Worm (Caenorhabditis elegans) whole organism, midembryonic: Measurements from ENCODE around the gene spp-9.

Experiments used
- T22C8.4 ChIP-seq: fragments of 200-800 bp; sonication (Bioruptor generic); IDR thresholded peaks from 2 replicates; pipeline ENCODE4 v1.3.6; 2022; ENCODE audit warnings: missing genetic modification characterization, missing compliant biosample characterization
- cog-1 ChIP-seq: sonication (generic microtip); optimal IDR thresholded peaks from 2 replicates; lab custom pipeline; 2016; ENCODE audit warnings: missing genetic modification characterization, missing compliant biosample characterization
- flt-1 ChIP-seq: fragments of 200-800 bp; sonication (Bioruptor generic); IDR thresholded peaks from 2 replicates; pipeline ENCODE4 v1.3.6; 2022; ENCODE audit warnings: missing genetic modification characterization, missing compliant biosample characterization
- klf-2 ChIP-seq: fragments of 200-800 bp; sonication (Bioruptor generic); conservative IDR thresholded peaks from 2 replicates; pipeline ENCODE4 v1.3.6; 2022; ENCODE audit warnings: missing genetic modification reagents, missing genetic modification characterization, missing compliant biosample characterization
- med-1 ChIP-seq: sonication (generic microtip); optimal IDR thresholded peaks from 2 replicates; lab custom pipeline; 2017; ENCODE audit warnings: missing genetic modification characterization, mild to moderate bottlenecking, missing compliant biosample characterization, antibody characterized with exemption, missing genetic modification reagents; ENCODE audit not compliant: insufficient read depth
- ref-1 ChIP-seq: fragments of 200-800 bp; sonication (Bioruptor generic); conservative IDR thresholded peaks from 2 replicates; pipeline ENCODE4 v1.3.6; 2022; ENCODE audit warnings: missing genetic modification reagents, missing genetic modification characterization, missing compliant biosample characterization
- tab-1 ChIP-seq: fragments of 200-800 bp; sonication (Bioruptor generic); IDR thresholded peaks from 2 replicates; pipeline ENCODE4 v1.3.6; 2022; ENCODE audit warnings: missing genetic modification characterization, missing compliant biosample characterization
- ztf-23 ChIP-seq: fragments of 200-800 bp; sonication (Bioruptor generic); IDR thresholded peaks from 2 replicates; pipeline ENCODE4 v1.3.6; 2022; ENCODE audit warnings: missing genetic modification reagents, missing genetic modification characterization, missing compliant biosample characterization
- ztf-29 ChIP-seq: fragments of 200-800 bp; sonication (Bioruptor generic); IDR thresholded peaks from 2 replicates; pipeline ENCODE4 v1.3.6; 2022; ENCODE audit warnings: missing genetic modification reagents, missing genetic modification characterization, missing compliant biosample characterization

The spp-9 gene

ce11 chrX:11481825-11482093 is 5.8 kb upstream of the spp-9 start:
- TF ChIP-seq flt-1 (GFP tag; lab: Robert Waterston, UW): no peak
- no peak for TF ChIP-seq ref-1 (GFP tag; lab: Robert Waterston, UW)
- TF ChIP-seq T22C8.4 (GFP tag; lab: Robert Waterston, UW): no peak
- no peak for TF ChIP-seq ztf-29
- no peak for TF ChIP-seq klf-2 (GFP tag; lab: Robert Waterston, UW)
- no peak for TF ChIP-seq med-1
- TF ChIP-seq tab-1 (GFP tag; lab: Robert Waterston, UW): no peak
- TF ChIP-seq ztf-23 (GFP tag; lab: Robert Waterston, UW): no peak
- TF ChIP-seq cog-1 (tag; lab: Kevin White, UChicago): no peak

ce11 chrX:11482134-11482533 is 5.5 kb upstream of the spp-9 start:
- TF ChIP-seq tab-1 (GFP tag; lab: Robert Waterston, UW) (no peak), cog-1 (tag; lab: Kevin White, UChicago) (no peak), T22C8.4 (GFP tag; lab: Robert Waterston, UW) (no peak), ref-1 (GFP tag; lab: Robert Waterston, UW) (no peak), flt-1 (GFP tag; lab: Robert Waterston, UW) (no peak), ztf-23 (GFP tag; lab: Robert Waterston, UW) (no peak), klf-2 (GFP tag; lab: Robert Waterston, UW) (no peak), ztf-29 (no peak)

ce11 chrX:11482637-11483036 is 4.9 kb upstream of the spp-9 start:
- no peak for TF ChIP-seq T22C8.4 (GFP tag; lab: Robert Waterston, UW)
- TF ChIP-seq ztf-29: no peak
- TF ChIP-seq med-1: no peak
- TF ChIP-seq tab-1 (GFP tag; lab: Robert Waterston, UW): no peak
- TF ChIP-seq ztf-23 (GFP tag; lab: Robert Waterston, UW): no peak
- TF ChIP-seq klf-2 (GFP tag; lab: Robert Waterston, UW): no peak
- TF ChIP-seq cog-1 (tag; lab: Kevin White, UChicago): no peak

ce11 chrX:11484027-11484426 is 3.6 kb upstream of the spp-9 start:
- TF ChIP-seq ref-1 (GFP tag; lab: Robert Waterston, UW): no peak
- TF ChIP-seq cog-1 (tag; lab: Kevin White, UChicago): no peak
- TF ChIP-seq ztf-23 (GFP tag; lab: Robert Waterston, UW): no peak
- no peak for TF ChIP-seq flt-1 (GFP tag; lab: Robert Waterston, UW)
- no peak for TF ChIP-seq T22C8.4 (GFP tag; lab: Robert Waterston, UW)
- TF ChIP-seq ztf-29: no peak
- no peak for TF ChIP-seq med-1
- TF ChIP-seq klf-2 (GFP tag; lab: Robert Waterston, UW): no peak
- no peak for TF ChIP-seq tab-1 (GFP tag; lab: Robert Waterston, UW)

- TF ChIP-seq tab-1 (GFP tag; lab: Robert Waterston, UW): no peak
- TF ChIP-seq klf-2 (GFP tag; lab: Robert Waterston, UW): no peak
- no peak for TF ChIP-seq ztf-29
Measured at ce11 chrX:11489830-11490229, 2.2 kb downstream of the spp-9 start, which contains the start of gene spp-21. spp-21 (plus strand) TSS chrX:11490130.

- no peak for TF ChIP-seq ztf-29
- no peak for TF ChIP-seq ztf-23 (GFP tag; lab: Robert Waterston, UW)
- no peak for TF ChIP-seq med-1
- TF ChIP-seq tab-1 (GFP tag; lab: Robert Waterston, UW): no peak
- TF ChIP-seq cog-1 (tag; lab: Kevin White, UChicago): no peak
- TF ChIP-seq ref-1 (GFP tag; lab: Robert Waterston, UW): no peak
- TF ChIP-seq T22C8.4 (GFP tag; lab: Robert Waterston, UW): no peak
- TF ChIP-seq flt-1 (GFP tag; lab: Robert Waterston, UW): no peak
- TF ChIP-seq klf-2 (GFP tag; lab: Robert Waterston, UW): no peak
Measured at ce11 chrX:11491835-11492234, 4.3 kb downstream of the spp-9 start.

ce11 chrX:11498871-11499270 is 11.3 kb downstream of the spp-9 start:
- TF ChIP-seq ztf-29 (no peak), flt-1 (GFP tag; lab: Robert Waterston, UW) (no peak), cog-1 (tag; lab: Kevin White, UChicago) (no peak), tab-1 (GFP tag; lab: Robert Waterston, UW) (no peak), klf-2 (GFP tag; lab: Robert Waterston, UW) (no peak), T22C8.4 (GFP tag; lab: Robert Waterston, UW) (no peak), med-1 (no peak), ztf-23 (GFP tag; lab: Robert Waterston, UW) (no peak), ref-1 (GFP tag; lab: Robert Waterston, UW) (no peak)

ce11 chrX:11499738-11500137 is 12.2 kb downstream of the spp-9 start, which contains the start of gene T25C12.3:
T25C12.3 (minus strand) TSS chrX:11499999.
- no peak for TF ChIP-seq cog-1 (tag; lab: Kevin White, UChicago)
- no peak for TF ChIP-seq klf-2 (GFP tag; lab: Robert Waterston, UW)
- no peak for TF ChIP-seq ztf-23 (GFP tag; lab: Robert Waterston, UW)
- no peak for TF ChIP-seq T22C8.4 (GFP tag; lab: Robert Waterston, UW)
- TF ChIP-seq tab-1 (GFP tag; lab: Robert Waterston, UW): no peak
- no peak for TF ChIP-seq med-1
- no peak for TF ChIP-seq ztf-29
- no peak for TF ChIP-seq flt-1 (GFP tag; lab: Robert Waterston, UW)
- no peak for TF ChIP-seq ref-1 (GFP tag; lab: Robert Waterston, UW)

ce11 chrX:11500589-11500988 is 13.0 kb downstream of the spp-9 start:
- TF ChIP-seq ztf-23 (GFP tag; lab: Robert Waterston, UW) (no peak), cog-1 (tag; lab: Kevin White, UChicago) (no peak), klf-2 (GFP tag; lab: Robert Waterston, UW) (no peak), tab-1 (GFP tag; lab: Robert Waterston, UW) (no peak), flt-1 (GFP tag; lab: Robert Waterston, UW) (no peak), ref-1 (GFP tag; lab: Robert Waterston, UW) (no peak), T22C8.4 (GFP tag; lab: Robert Waterston, UW) (no peak), med-1 (no peak), ztf-29 (no peak)

ce11 chrX:11501967-11502366 is 14.4 kb downstream of the spp-9 start, which contains the start of gene F29G6.1:
F29G6.1 (plus strand) TSS chrX:11502267.
- no peak for TF ChIP-seq ztf-29
- no peak for TF ChIP-seq tab-1 (GFP tag; lab: Robert Waterston, UW)
- TF ChIP-seq flt-1 (GFP tag; lab: Robert Waterston, UW): no peak
- TF ChIP-seq ztf-23 (GFP tag; lab: Robert Waterston, UW): no peak
- no peak for TF ChIP-seq T22C8.4 (GFP tag; lab: Robert Waterston, UW)
- no peak for TF ChIP-seq ref-1 (GFP tag; lab: Robert Waterston, UW)
- TF ChIP-seq med-1: no peak
- TF ChIP-seq klf-2 (GFP tag; lab: Robert Waterston, UW): no peak
- TF ChIP-seq cog-1 (tag; lab: Kevin White, UChicago): no peak
